Worm (Caenorhabditis elegans) whole organism, L4 larva: ENCODE results near the gene sre-41.

ENCODE experiments used
- F37D6.2 ChIP-seq: sonication (generic microtip); optimal IDR thresholded peaks from 2 replicates; lab custom pipeline; 2016; ENCODE audit warnings: mild to moderate bottlenecking, missing genetic modification characterization, missing compliant biosample characterization
- ama-1 ChIP-seq: fragments of 150-350 bp; optimal IDR thresholded peaks from 2 replicates; lab custom pipeline; 2014; ENCODE audit warnings: inconsistent platforms, mixed read lengths
- ceh-82 ChIP-seq: sonication (generic microtip); optimal IDR thresholded peaks from 2 replicates; lab custom pipeline; 2017; ENCODE audit warnings: missing biosample characterization, missing genetic modification characterization
- egl-43 ChIP-seq: fragments of 200-800 bp; sonication (Bioruptor generic); IDR thresholded peaks from 2 replicates; pipeline ENCODE4 v1.3.6; 2022; ENCODE audit warnings: missing genetic modification reagents, missing genetic modification characterization, missing compliant biosample characterization
- hif-1 ChIP-seq, 2 experiments: sonication (generic microtip); optimal IDR thresholded peaks; 2 replicates each; lab custom pipeline; 2016 to 2017; ENCODE audit warnings: missing compliant biosample characterization in 2 of 2, missing genetic modification characterization in 2 of 2, missing genetic modification reagents in 2 of 2, missing genotype in 2 of 2, mild to moderate bottlenecking in 1 of 2
- hlh-30 ChIP-seq: sonication (generic microtip); optimal IDR thresholded peaks from 2 replicates; lab custom pipeline; 2017; ENCODE audit warnings: antibody characterized with exemption, mild to moderate bottlenecking, missing genetic modification characterization, missing compliant biosample characterization; ENCODE audit not compliant: insufficient read depth
- mep-1 ChIP-seq: fragments of 150-350 bp; sonication (generic microtip); optimal IDR thresholded peaks from 3 replicates; lab custom pipeline; 2014; ENCODE audit warnings: missing biosample characterization, missing genetic modification characterization
- nhr-11 ChIP-seq: fragments of 150-350 bp; optimal IDR thresholded peaks from 2 replicates; lab custom pipeline; 2014; ENCODE audit warnings: missing biosample characterization, missing genetic modification characterization
- nhr-237 ChIP-seq: sonication (generic microtip); optimal IDR thresholded peaks from 2 replicates; lab custom pipeline; 2017; ENCODE audit warnings: missing biosample characterization, missing genetic modification characterization
- snpc-4 ChIP-seq: fragments of 150-350 bp; optimal IDR thresholded peaks from 2 replicates; lab custom pipeline; 2014; ENCODE audit warnings: missing biosample characterization, missing genetic modification characterization
- unc-130 ChIP-seq: sonication (generic microtip); optimal IDR thresholded peaks from 2 replicates; lab custom pipeline; 2016; ENCODE audit warnings: missing genetic modification reagents, missing genetic modification characterization, missing compliant biosample characterization
- zip-11 ChIP-seq: fragments of 200-800 bp; sonication (Bioruptor generic); IDR thresholded peaks from 2 replicates; pipeline ENCODE4 v1.3.6; 2022; ENCODE audit warnings: missing genetic modification characterization, missing compliant biosample characterization

DNA sequence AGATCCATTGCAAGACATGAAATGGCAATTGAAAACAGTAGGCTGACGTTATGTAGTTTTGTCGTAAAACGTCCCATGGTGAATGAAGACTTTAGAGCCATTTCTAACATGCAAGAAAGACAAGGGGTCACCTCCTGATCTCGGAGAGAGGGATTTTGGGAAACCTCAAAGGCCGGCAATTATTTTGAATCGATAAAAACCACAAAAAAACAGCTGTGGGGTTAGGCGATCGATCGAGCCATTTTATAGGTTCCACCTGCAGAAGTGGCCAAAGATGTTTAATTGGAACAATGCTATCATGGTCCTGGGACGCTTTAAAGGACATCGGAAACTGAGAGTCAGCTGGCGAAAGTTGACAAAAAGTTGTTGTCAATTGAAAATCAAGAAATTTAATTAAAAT, 26.7 kb downstream of the sre-41 start, which contains the start of gene Y57A10C.11:
- TF ChIP-seq ama-1 (no peak), unc-130 (no peak), mep-1 (tag; lab: Kevin White, UChicago) (no peak), nhr-11 (tag; lab: Kevin White, UChicago) (no peak), hif-1 (tag; optimal IDR thresholded peaks at IDR 0.05; lab: Kevin White, UChicago) (no peak), hlh-30 (tag; lab: Kevin White, UChicago) (no peak), F37D6.2 (tag; lab: Kevin White, UChicago) (no peak), ceh-82 (tag; lab: Kevin White, UChicago) (no peak), nhr-237 (no peak), snpc-4 (no peak), egl-43 (GFP tag; lab: Robert Waterston, UW) (no peak), zip-11 (no peak)
